Fruit fly (Drosophila melanogaster): Measurements from ENCODE around the gene Adss.

The Adss gene

DNA sequence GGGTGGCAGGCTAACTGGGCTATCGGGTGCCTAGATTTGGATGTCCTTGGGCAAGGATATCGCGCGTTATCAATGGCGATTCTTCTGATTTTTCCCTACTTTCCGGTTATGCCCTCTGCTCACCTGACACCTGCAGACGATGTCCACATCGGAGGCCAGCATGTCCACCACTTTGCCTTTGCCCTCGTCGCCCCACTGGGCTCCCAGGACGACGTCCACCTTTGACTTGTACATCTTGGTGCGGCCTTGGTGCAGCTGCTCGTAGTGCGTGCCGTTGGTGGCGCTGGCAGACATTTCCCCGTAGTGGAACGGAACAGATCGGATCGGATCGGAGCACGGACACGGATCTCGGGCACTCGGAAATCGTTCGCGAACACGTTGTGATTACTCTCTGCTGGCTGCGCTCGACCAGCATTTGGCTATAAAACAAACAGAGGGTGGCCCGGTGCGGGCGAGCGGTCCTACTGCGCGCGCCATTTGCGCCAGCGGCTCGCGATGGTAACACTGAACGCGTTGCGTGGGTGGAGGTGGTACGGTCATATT is at the start of gene Adss (continued):
- TF ChIP-seq CG5180 (GFP tag; optimal IDR thresholded peaks at IDR 0.05) (peak; percentile 61), CG7745 (tag; optimal IDR thresholded peaks at IDR 0.05) (no peak), slp2 (GFP tag; optimal IDR thresholded peaks at IDR 0.05) (no peak), chinmo (GFP tag; IDR thresholded peaks at IDR 0.05; ENCODE audit: partially characterized antibody) (peak; percentile 6; the same call in 2 of the 4 replicates), CG32532 (GFP tag; IDR thresholded peaks at IDR 0.05) (peak; percentile 60), sug (tag; optimal IDR thresholded peaks at IDR 0.05) (peak; percentile 32), vvl (GFP tag; IDR thresholded peaks at IDR 0.05) (peak; percentile 41; the same call in 1 of the 2 replicates), phol (tag; optimal IDR thresholded peaks at IDR 0.05) (peak; percentile 48), gsb-n (tag; optimal IDR thresholded peaks at IDR 0.05) (no peak), lilli (GFP tag; optimal IDR thresholded peaks at IDR 0.05) (peak; percentile 45), grn (GFP tag; optimal IDR thresholded peaks at IDR 0.05) (peak; percentile 93), nmo (GFP tag; optimal IDR thresholded peaks at IDR 0.05) (peak; percentile 29), CG13624 (GFP tag; optimal IDR thresholded peaks at IDR 0.05) (peak; percentile 35), CG17361 (GFP tag; IDR thresholded peaks at IDR 0.05) (no peak), croc (GFP tag; conservative IDR thresholded peaks at IDR 0.05) (no peak), Dref (GFP tag; IDR thresholded peaks at IDR 0.05) (no peak), pfk (GFP tag; optimal IDR thresholded peaks at IDR 0.05) (peak; percentile 65), crp (GFP tag; optimal IDR thresholded peaks at IDR 0.05) (peak in 1 of 2 experiments; percentile 64), gcm (GFP tag; optimal IDR thresholded peaks at IDR 0.05) (peak; percentile 57), ken (GFP tag; IDR thresholded peaks at IDR 0.05) (no peak), gro (GFP tag; optimal IDR thresholded peaks at IDR 0.05) (peak; percentile 51), CG17829 (tag; optimal IDR thresholded peaks at IDR 0.05) (peak; percentile 3), CG15011 (GFP tag; optimal IDR thresholded peaks at IDR 0.05) (no peak), odd (GFP tag; optimal IDR thresholded peaks at IDR 0.05) (no peak), Awh (GFP tag; IDR thresholded peaks at IDR 0.05) (0 out of 2 replicates have a peak, but pooled peaks have one; percentile 11), CG3065 (GFP tag; optimal IDR thresholded peaks at IDR 0.05) (no peak), Adf1 (GFP tag; IDR thresholded peaks at IDR 0.05) (peak; percentile 34), CG2889 (GFP tag; IDR thresholded peaks at IDR 0.05) (0 out of 3 replicates have a peak, but pooled peaks have one; percentile 40), NfI (GFP tag; optimal IDR thresholded peaks at IDR 0.05) (peak; percentile 5), CG12299 (tag; optimal IDR thresholded peaks at IDR 0.05) (no peak), dan (GFP tag; IDR thresholded peaks at IDR 0.05) (no peak), unpg (GFP tag; optimal IDR thresholded peaks at IDR 0.05) (peak; percentile 30), kah (GFP tag; optimal IDR thresholded peaks at IDR 0.05) (peak; percentile 19), ssp (GFP tag; IDR thresholded peaks at IDR 0.05) (no peak), al (GFP tag; IDR thresholded peaks at IDR 0.05) (peak; percentile 15; the same call in 1 of the 2 replicates), Poxn (GFP tag; IDR thresholded peaks at IDR 0.05) (no peak), inv (GFP tag; IDR thresholded peaks at IDR 0.05; ENCODE audit: partially characterized antibody) (peak; percentile 11; the same call in 1 of the 2 replicates), CG17359 (tag; optimal IDR thresholded peaks at IDR 0.05) (peak; percentile 25), Stat92E (GFP tag; optimal IDR thresholded peaks at IDR 0.05) (peak in 1 of 3 experiments; percentile 43), Side (GFP tag; optimal IDR thresholded peaks at IDR 0.05) (peak; percentile 43), sqz (GFP tag; optimal IDR thresholded peaks at IDR 0.05) (no peak), CG17912 (GFP tag; optimal IDR thresholded peaks at IDR 0.05) (peak; percentile 51), en (GFP tag; optimal IDR thresholded peaks at IDR 0.05) (no peak), corto (GFP tag; optimal IDR thresholded peaks at IDR 0.05) (no peak), NC2α (GFP tag; optimal IDR thresholded peaks at IDR 0.05) (peak; percentile 33), tx (GFP tag; optimal IDR thresholded peaks at IDR 0.05) (no peak), Bdp1 (GFP tag; optimal IDR thresholded peaks at IDR 0.05) (peak; percentile 18), H2.0 (GFP tag; IDR thresholded peaks at IDR 0.05) (0 out of 2 replicates have a peak, but pooled peaks have one; percentile 12), Dek (tag; optimal IDR thresholded peaks at IDR 0.05) (peak; percentile 13), Ets65A (GFP tag) (no peak)
